Worm (Caenorhabditis elegans): ENCODE data around the gene aqp-1.

DNA sequence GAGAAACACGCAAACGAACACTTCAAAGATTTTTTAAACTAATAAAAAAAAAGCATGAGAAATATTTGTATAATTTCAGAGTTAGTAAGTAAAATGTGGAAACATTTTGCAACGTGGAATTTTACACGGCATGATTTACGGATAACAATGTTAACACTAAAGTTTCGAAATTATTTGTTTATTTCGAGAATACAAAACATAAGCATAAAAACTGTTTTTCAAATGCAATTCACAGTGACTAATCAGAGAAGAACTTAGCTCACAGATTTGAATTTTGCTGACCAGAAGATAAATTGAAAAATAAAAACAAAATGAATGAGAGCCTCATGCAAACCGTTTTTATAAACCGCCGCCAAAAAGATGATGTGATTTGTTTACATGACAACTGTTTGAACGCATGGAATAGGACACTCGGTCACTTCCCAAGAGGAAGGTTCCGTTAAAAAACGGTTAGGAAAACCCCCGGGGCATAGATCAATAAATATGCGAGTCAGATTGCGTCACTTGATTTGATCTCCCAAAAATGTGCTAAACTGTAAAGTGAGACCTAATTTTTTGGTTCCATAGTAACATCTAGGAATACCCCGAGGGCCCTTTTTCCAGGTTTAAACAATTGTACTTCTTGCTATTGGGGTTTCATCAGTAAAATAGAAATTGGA, 12.2 kb downstream of the aqp-1 start, which contains the start of gene clh-3:
- TF ChIP-seq skn-1 (tag; optimal IDR thresholded peaks at IDR 0.05) (no peak), snpc-4 (tag; optimal IDR thresholded peaks at IDR 0.05) (no peak), nhr-77 (tag; optimal IDR thresholded peaks at IDR 0.05) (no peak), ceh-82 (tag; optimal IDR thresholded peaks at IDR 0.05) (no peak), elt-3 (tag; optimal IDR thresholded peaks at IDR 0.05) (no peak), F13H6.1 (tag; optimal IDR thresholded peaks at IDR 0.05) (no peak), R02D3.7 (tag; optimal IDR thresholded peaks at IDR 0.05) (no peak)
